Worm (Caenorhabditis elegans) whole organism, midembryonic: ENCODE results near the gene Y53F4B.18.

Experiments used
- T22C8.4 ChIP-seq: fragments of 200-800 bp; sonication (Bioruptor generic); IDR thresholded peaks from 2 replicates; pipeline ENCODE4 v1.3.6; 2022; ENCODE audit warnings: missing genetic modification characterization, missing compliant biosample characterization
- cog-1 ChIP-seq: sonication (generic microtip); optimal IDR thresholded peaks from 2 replicates; lab custom pipeline; 2016; ENCODE audit warnings: missing genetic modification characterization, missing compliant biosample characterization
- flt-1 ChIP-seq: fragments of 200-800 bp; sonication (Bioruptor generic); IDR thresholded peaks from 2 replicates; pipeline ENCODE4 v1.3.6; 2022; ENCODE audit warnings: missing genetic modification characterization, missing compliant biosample characterization
- klf-2 ChIP-seq: fragments of 200-800 bp; sonication (Bioruptor generic); conservative IDR thresholded peaks from 2 replicates; pipeline ENCODE4 v1.3.6; 2022; ENCODE audit warnings: missing genetic modification reagents, missing genetic modification characterization, missing compliant biosample characterization
- med-1 ChIP-seq: sonication (generic microtip); optimal IDR thresholded peaks from 2 replicates; lab custom pipeline; 2017; ENCODE audit warnings: missing genetic modification characterization, mild to moderate bottlenecking, missing compliant biosample characterization, antibody characterized with exemption, missing genetic modification reagents; ENCODE audit not compliant: insufficient read depth
- ref-1 ChIP-seq: fragments of 200-800 bp; sonication (Bioruptor generic); conservative IDR thresholded peaks from 2 replicates; pipeline ENCODE4 v1.3.6; 2022; ENCODE audit warnings: missing genetic modification reagents, missing genetic modification characterization, missing compliant biosample characterization
- tab-1 ChIP-seq: fragments of 200-800 bp; sonication (Bioruptor generic); IDR thresholded peaks from 2 replicates; pipeline ENCODE4 v1.3.6; 2022; ENCODE audit warnings: missing genetic modification characterization, missing compliant biosample characterization
- ztf-23 ChIP-seq: fragments of 200-800 bp; sonication (Bioruptor generic); IDR thresholded peaks from 2 replicates; pipeline ENCODE4 v1.3.6; 2022; ENCODE audit warnings: missing genetic modification reagents, missing genetic modification characterization, missing compliant biosample characterization
- ztf-29 ChIP-seq: fragments of 200-800 bp; sonication (Bioruptor generic); IDR thresholded peaks from 2 replicates; pipeline ENCODE4 v1.3.6; 2022; ENCODE audit warnings: missing genetic modification reagents, missing genetic modification characterization, missing compliant biosample characterization

The Y53F4B.18 gene

ce11 chrII:15071571-15071970 lies at the start of gene Y53F4B.18:
Gene Y53F4B.18 (minus strand): TSS chrII:15071671.
- no peak for TF ChIP-seq ztf-29 (GFP tag; lab: Robert Waterston, UW)
- TF ChIP-seq cog-1 = no peak
- no peak for TF ChIP-seq tab-1 (GFP tag; lab: Robert Waterston, UW)
- TF ChIP-seq med-1 (GFP tag; lab: Kevin White, UChicago) = no peak
- no peak for TF ChIP-seq ref-1
- TF ChIP-seq flt-1 = no peak

- no peak for TF ChIP-seq flt-1
- TF ChIP-seq klf-2 (GFP tag; lab: Robert Waterston, UW) = no peak
- peak; percentile 1 for TF ChIP-seq cog-1
- TF ChIP-seq T22C8.4 = peak; percentile 33; the same call in 1 of the 2 replicates
Measured at ce11 chrII:15119537-15120360, 48.3 kb upstream of the Y53F4B.18 start, which contains the start of gene arp-1. Gene arp-1 (plus strand): TSS chrII:15120301.

ce11 chrII:15111352-15111751 lies 39.9 kb upstream of the Y53F4B.18 start:
- no peak for TF ChIP-seq klf-2 (GFP tag; lab: Robert Waterston, UW)
- TF ChIP-seq tab-1 (GFP tag; lab: Robert Waterston, UW) = no peak
- no peak for TF ChIP-seq cog-1
- no peak for TF ChIP-seq ref-1
- TF ChIP-seq med-1 (GFP tag; lab: Kevin White, UChicago) = no peak
- TF ChIP-seq ztf-29 (GFP tag; lab: Robert Waterston, UW) = no peak
- TF ChIP-seq T22C8.4 = no peak
- no peak for TF ChIP-seq ztf-23 (GFP tag; lab: Robert Waterston, UW)
- TF ChIP-seq flt-1 = no peak

- TF ChIP-seq cog-1 = no peak
- TF ChIP-seq flt-1 = no peak
- TF ChIP-seq tab-1 (GFP tag; lab: Robert Waterston, UW) = no peak
- TF ChIP-seq T22C8.4 = no peak
- TF ChIP-seq ztf-23 (GFP tag; lab: Robert Waterston, UW) = no peak
- no peak for TF ChIP-seq med-1 (GFP tag; lab: Kevin White, UChicago)
- TF ChIP-seq klf-2 (GFP tag; lab: Robert Waterston, UW) = no peak
- no peak for TF ChIP-seq ztf-29 (GFP tag; lab: Robert Waterston, UW)
- TF ChIP-seq ref-1 = no peak
Measured at ce11 chrII:15109844-15110243, 38.4 kb upstream of the Y53F4B.18 start, which contains the start of gene Y53F4B.39. Gene Y53F4B.39 (plus strand): TSS chrII:15110144.

- TF ChIP-seq T22C8.4 = no peak
- no peak for TF ChIP-seq ztf-29 (GFP tag; lab: Robert Waterston, UW)
- no peak for TF ChIP-seq ref-1
- no peak for TF ChIP-seq klf-2 (GFP tag; lab: Robert Waterston, UW)
- TF ChIP-seq med-1 (GFP tag; lab: Kevin White, UChicago) = no peak
- TF ChIP-seq ztf-23 (GFP tag; lab: Robert Waterston, UW) = no peak
Measured at ce11 chrII:15107184-15107583, 35.7 kb upstream of the Y53F4B.18 start.

- TF ChIP-seq klf-2 (GFP tag; lab: Robert Waterston, UW) = 0 out of 2 replicates have a peak, but pooled peaks have one; percentile 38
Measured at ce11 chrII:15096328-15096727, 24.9 kb upstream of the Y53F4B.18 start.

ce11 chrII:15089896-15090230 lies 18.4 kb upstream of the Y53F4B.18 start, which contains the start of gene Y53F4B.21:
Gene Y53F4B.21 (plus strand): TSS chrII:15090180.
- no peak for TF ChIP-seq flt-1
- no peak for TF ChIP-seq tab-1 (GFP tag; lab: Robert Waterston, UW)
- no peak for TF ChIP-seq ref-1
- no peak for TF ChIP-seq T22C8.4
- no peak for TF ChIP-seq med-1 (GFP tag; lab: Kevin White, UChicago)
- TF ChIP-seq ztf-29 (GFP tag; lab: Robert Waterston, UW) = no peak
- TF ChIP-seq cog-1 = no peak
- no peak for TF ChIP-seq klf-2 (GFP tag; lab: Robert Waterston, UW)
- no peak for TF ChIP-seq ztf-23 (GFP tag; lab: Robert Waterston, UW)

ce11 chrII:15089086-15089895 lies 17.8 kb upstream of the Y53F4B.18 start:
- TF ChIP-seq cog-1 (no peak), ztf-29 (GFP tag; lab: Robert Waterston, UW) (no peak), ref-1 (no peak), flt-1 (0 out of 2 replicates have a peak, but pooled peaks have one; percentile 48), klf-2 (GFP tag; lab: Robert Waterston, UW) (no peak), T22C8.4 (no peak), med-1 (GFP tag; lab: Kevin White, UChicago) (no peak), ztf-23 (GFP tag; lab: Robert Waterston, UW) (peak; percentile 66; the same call in 1 of the 2 replicates), tab-1 (GFP tag; lab: Robert Waterston, UW) (no peak)

ce11 chrII:15084170-15084569 lies 12.7 kb upstream of the Y53F4B.18 start, which contains the start of gene Y53F4B.20:
Gene Y53F4B.20 (plus strand): TSS chrII:15084470.
- no peak for TF ChIP-seq ztf-29 (GFP tag; lab: Robert Waterston, UW)
- TF ChIP-seq T22C8.4 = no peak
- TF ChIP-seq tab-1 (GFP tag; lab: Robert Waterston, UW) = no peak
- no peak for TF ChIP-seq ztf-23 (GFP tag; lab: Robert Waterston, UW)
- TF ChIP-seq cog-1 = no peak
- TF ChIP-seq klf-2 (GFP tag; lab: Robert Waterston, UW) = no peak
- no peak for TF ChIP-seq flt-1
- TF ChIP-seq med-1 (GFP tag; lab: Kevin White, UChicago) = no peak
- no peak for TF ChIP-seq ref-1
